Worm (Caenorhabditis elegans) whole organism, midembryonic: ENCODE data around the gene nhr-247.

ENCODE experiments used
- T22C8.4 ChIP-seq: fragments of 200-800 bp; sonication (Bioruptor generic); IDR thresholded peaks from 2 replicates; pipeline ENCODE4 v1.3.6; 2022; ENCODE audit warnings: missing genetic modification characterization, missing compliant biosample characterization
- cog-1 ChIP-seq: sonication (generic microtip); optimal IDR thresholded peaks from 2 replicates; lab custom pipeline; 2016; ENCODE audit warnings: missing genetic modification characterization, missing compliant biosample characterization
- flt-1 ChIP-seq: fragments of 200-800 bp; sonication (Bioruptor generic); IDR thresholded peaks from 2 replicates; pipeline ENCODE4 v1.3.6; 2022; ENCODE audit warnings: missing genetic modification characterization, missing compliant biosample characterization
- klf-2 ChIP-seq: fragments of 200-800 bp; sonication (Bioruptor generic); conservative IDR thresholded peaks from 2 replicates; pipeline ENCODE4 v1.3.6; 2022; ENCODE audit warnings: missing genetic modification reagents, missing genetic modification characterization, missing compliant biosample characterization
- med-1 ChIP-seq: sonication (generic microtip); optimal IDR thresholded peaks from 2 replicates; lab custom pipeline; 2017; ENCODE audit warnings: missing genetic modification characterization, mild to moderate bottlenecking, missing compliant biosample characterization, antibody characterized with exemption, missing genetic modification reagents; ENCODE audit not compliant: insufficient read depth
- ref-1 ChIP-seq: fragments of 200-800 bp; sonication (Bioruptor generic); conservative IDR thresholded peaks from 2 replicates; pipeline ENCODE4 v1.3.6; 2022; ENCODE audit warnings: missing genetic modification reagents, missing genetic modification characterization, missing compliant biosample characterization
- tab-1 ChIP-seq: fragments of 200-800 bp; sonication (Bioruptor generic); IDR thresholded peaks from 2 replicates; pipeline ENCODE4 v1.3.6; 2022; ENCODE audit warnings: missing genetic modification characterization, missing compliant biosample characterization
- ztf-23 ChIP-seq: fragments of 200-800 bp; sonication (Bioruptor generic); IDR thresholded peaks from 2 replicates; pipeline ENCODE4 v1.3.6; 2022; ENCODE audit warnings: missing genetic modification reagents, missing genetic modification characterization, missing compliant biosample characterization
- ztf-29 ChIP-seq: fragments of 200-800 bp; sonication (Bioruptor generic); IDR thresholded peaks from 2 replicates; pipeline ENCODE4 v1.3.6; 2022; ENCODE audit warnings: missing genetic modification reagents, missing genetic modification characterization, missing compliant biosample characterization

- TF ChIP-seq med-1 (GFP tag; lab: Kevin White, UChicago) (no peak), tab-1 (GFP tag; lab: Robert Waterston, UW) (no peak), T22C8.4 (GFP tag; lab: Robert Waterston, UW) (no peak), klf-2 (GFP tag; lab: Robert Waterston, UW) (no peak), ref-1 (GFP tag; lab: Robert Waterston, UW) (no peak), flt-1 (no peak), ztf-23 (GFP tag; lab: Robert Waterston, UW) (no peak), cog-1 (no peak), ztf-29 (GFP tag; lab: Robert Waterston, UW) (no peak)
These were observed 21.7 kb downstream of the nhr-247 start, which contains the start of gene wrt-8 for ce11 chrV:15344481-15344880.
